Worm (Caenorhabditis elegans) whole organism, L4 larva: ENCODE results near the gene T20D3.6.

Experiments
- F37D6.2 ChIP-seq: sonication (generic microtip); optimal IDR thresholded peaks from 2 replicates; lab custom pipeline; 2016; ENCODE audit warnings: mild to moderate bottlenecking, missing genetic modification characterization, missing compliant biosample characterization
- T20F7.1 ChIP-seq: fragments of 200-800 bp; sonication (Bioruptor generic); optimal IDR thresholded peaks from 2 replicates; lab custom pipeline; 2018; ENCODE audit warnings: mild to moderate bottlenecking, missing genetic modification characterization, missing compliant biosample characterization
- aha-1 ChIP-seq: fragments of 150-350 bp; peaks from one replicate; lab custom pipeline; 2014; ENCODE audit warnings: missing biosample characterization, missing genetic modification characterization
- ces-1 ChIP-seq: fragments of 150-350 bp; sonication (generic microtip); optimal IDR thresholded peaks from 4 replicates; lab custom pipeline; 2014; ENCODE audit warnings: missing biosample characterization, missing genetic modification reagents, missing genetic modification characterization
- daf-16 ChIP-seq, 3 experiments: sonication (generic microtip); optimal IDR thresholded peaks; 2 replicates each; lab custom pipeline; 2016 to 2017; ENCODE audit warnings: missing genetic modification characterization in 3 of 3, missing genetic modification reagents in 3 of 3, mild to moderate bottlenecking in 2 of 3, missing compliant biosample characterization in 2 of 3, missing biosample characterization in 1 of 3, moderate library complexity in 1 of 3
- dmd-6 ChIP-seq: fragments of 200-800 bp; sonication (Bioruptor generic); IDR thresholded peaks from 2 replicates; pipeline ENCODE4 v1.3.6; 2022; ENCODE audit warnings: missing genetic modification reagents, missing genetic modification characterization, missing compliant biosample characterization
- dpl-1 ChIP-seq: fragments of 150-350 bp; optimal IDR thresholded peaks from 2 replicates; lab custom pipeline; 2014; ENCODE audit warnings: missing biosample characterization, missing genetic modification reagents, missing genetic modification characterization
- dve-1 ChIP-seq: sonication (generic microtip); optimal IDR thresholded peaks from 2 replicates; lab custom pipeline; 2017; ENCODE audit warnings: antibody characterized with exemption, mild to moderate bottlenecking, missing genetic modification characterization, missing compliant biosample characterization; ENCODE audit not compliant: insufficient read depth
- gei-8 ChIP-seq: fragments of 200-800 bp; sonication (Bioruptor generic); optimal IDR thresholded peaks from 2 replicates; lab custom pipeline; 2018; ENCODE audit warnings: mild to moderate bottlenecking, missing genetic modification characterization, missing compliant biosample characterization
- hlh-30 ChIP-seq: sonication (generic microtip); optimal IDR thresholded peaks from 2 replicates; lab custom pipeline; 2017; ENCODE audit warnings: antibody characterized with exemption, mild to moderate bottlenecking, missing genetic modification characterization, missing compliant biosample characterization; ENCODE audit not compliant: insufficient read depth
- lin-1 ChIP-seq: fragments of 200-800 bp; sonication (Bioruptor generic); IDR thresholded peaks from 2 replicates; pipeline ENCODE4 v1.3.6; 2022; ENCODE audit warnings: missing genetic modification reagents, missing genetic modification characterization, missing compliant biosample characterization
- lin-13 ChIP-seq: fragments of 150-350 bp; optimal IDR thresholded peaks from 2 replicates; lab custom pipeline; 2014; ENCODE audit warnings: missing biosample characterization, missing genetic modification reagents, missing genetic modification characterization
- lin-15B ChIP-seq: fragments of 150-350 bp; sonication (generic microtip); optimal IDR thresholded peaks from 3 replicates; lab custom pipeline; 2014; ENCODE audit warnings: missing biosample characterization, missing genetic modification characterization
- lin-29 ChIP-seq: fragments of 200-800 bp; sonication (Bioruptor generic); IDR thresholded peaks from 2 replicates; pipeline ENCODE4 v1.3.6; 2022; ENCODE audit warnings: missing genetic modification reagents, missing genetic modification characterization, missing compliant biosample characterization
- lin-38 ChIP-seq: fragments of 200-800 bp; sonication (Bioruptor generic); IDR thresholded peaks from 2 replicates; pipeline ENCODE4 v1.3.6; 2022; ENCODE audit warnings: missing genetic modification reagents, missing genetic modification characterization, missing compliant biosample characterization
- lsy-2 ChIP-seq, 2 experiments: fragments of 150-350 bp in 1 of 2; sonication (generic microtip) in 1 of 2; optimal IDR thresholded peaks; 2 replicates each; lab custom pipeline; 2014 to 2017; ENCODE audit warnings: missing biosample characterization in 2 of 2, missing genetic modification characterization in 2 of 2
- mdl-1 ChIP-seq, 2 experiments: fragments of 150-350 bp in 1 of 2; sonication (generic microtip) in 1 of 2; optimal IDR thresholded peaks; 2 replicates each; lab custom pipeline; 2014 to 2017; ENCODE audit warnings: missing biosample characterization in 2 of 2, missing genetic modification characterization in 2 of 2
- mep-1 ChIP-seq: fragments of 150-350 bp; sonication (generic microtip); optimal IDR thresholded peaks from 3 replicates; lab custom pipeline; 2014; ENCODE audit warnings: missing biosample characterization, missing genetic modification characterization
- mes-2 ChIP-seq: sonication (generic microtip); optimal IDR thresholded peaks from 2 replicates; lab custom pipeline; 2016; ENCODE audit warnings: missing genotype, mild to moderate bottlenecking, missing genetic modification characterization, missing compliant biosample characterization; ENCODE audit not compliant: poor library complexity, severe bottlenecking
- mxl-3 ChIP-seq: fragments of 200-800 bp; sonication (Bioruptor generic); optimal IDR thresholded peaks from 2 replicates; lab custom pipeline; 2018; ENCODE audit warnings: mild to moderate bottlenecking, missing genetic modification characterization, missing compliant biosample characterization
- nhr-102 ChIP-seq: sonication (generic microtip); optimal IDR thresholded peaks from 2 replicates; lab custom pipeline; 2016; ENCODE audit warnings: mild to moderate bottlenecking, missing genetic modification characterization, moderate library complexity, missing compliant biosample characterization
- nhr-11 ChIP-seq: fragments of 150-350 bp; optimal IDR thresholded peaks from 2 replicates; lab custom pipeline; 2014; ENCODE audit warnings: missing biosample characterization, missing genetic modification characterization
- nhr-28 ChIP-seq: fragments of 150-350 bp; optimal IDR thresholded peaks from 2 replicates; lab custom pipeline; 2014; ENCODE audit warnings: missing biosample characterization, missing genetic modification characterization
- nhr-48 ChIP-seq: sonication (generic microtip); optimal IDR thresholded peaks from 2 replicates; lab custom pipeline; 2016; ENCODE audit warnings: mild to moderate bottlenecking, missing genetic modification characterization, missing compliant biosample characterization
- nhr-6 ChIP-seq: fragments of 150-350 bp; optimal IDR thresholded peaks from 2 replicates; lab custom pipeline; 2014; ENCODE audit warnings: missing biosample characterization, missing genetic modification characterization
- rbr-2 ChIP-seq: sonication (generic microtip); optimal IDR thresholded peaks from 2 replicates; lab custom pipeline; 2016; ENCODE audit warnings: missing genotype, missing genetic modification characterization, missing compliant biosample characterization
- spr-3 ChIP-seq: fragments of 200-800 bp; sonication (Bioruptor generic); optimal IDR thresholded peaks from 2 replicates; lab custom pipeline; 2018; ENCODE audit warnings: mild to moderate bottlenecking, missing genetic modification characterization, missing compliant biosample characterization
- unc-62 ChIP-seq, 3 experiments: fragments of 150-350 bp in 1 of 3; sonication (generic microtip); optimal IDR thresholded peaks in 2 of 3; peaks in 1 of 3; 1 replicate in 1 of 3; 2 replicates in 2 of 3; lab custom pipeline; 2014 to 2017; ENCODE audit warnings: missing biosample characterization in 3 of 3, missing genetic modification characterization in 3 of 3, missing genetic modification reagents in 3 of 3, missing genotype in 1 of 3
- vab-7 ChIP-seq: fragments of 200-800 bp; sonication (Bioruptor generic); IDR thresholded peaks from 2 replicates; pipeline ENCODE4 v1.3.6; 2022; ENCODE audit warnings: missing genetic modification reagents, missing genetic modification characterization, missing compliant biosample characterization
- zag-1 ChIP-seq: fragments of 150-350 bp; optimal IDR thresholded peaks from 2 replicates; lab custom pipeline; 2014; ENCODE audit warnings: missing biosample characterization, missing genetic modification characterization
- zfp-3 ChIP-seq: fragments of 200-800 bp; sonication (Bioruptor generic); conservative IDR thresholded peaks from 2 replicates; pipeline ENCODE4 v1.3.6; 2022; ENCODE audit warnings: missing genetic modification reagents, missing genetic modification characterization, missing compliant biosample characterization
- zip-11 ChIP-seq: fragments of 200-800 bp; sonication (Bioruptor generic); IDR thresholded peaks from 2 replicates; pipeline ENCODE4 v1.3.6; 2022; ENCODE audit warnings: missing genetic modification characterization, missing compliant biosample characterization
- zip-2 ChIP-seq: fragments of 150-350 bp; optimal IDR thresholded peaks from 2 replicates; lab custom pipeline; 2014; ENCODE audit warnings: missing biosample characterization, missing genetic modification characterization

T20D3.6 gene

DNA sequence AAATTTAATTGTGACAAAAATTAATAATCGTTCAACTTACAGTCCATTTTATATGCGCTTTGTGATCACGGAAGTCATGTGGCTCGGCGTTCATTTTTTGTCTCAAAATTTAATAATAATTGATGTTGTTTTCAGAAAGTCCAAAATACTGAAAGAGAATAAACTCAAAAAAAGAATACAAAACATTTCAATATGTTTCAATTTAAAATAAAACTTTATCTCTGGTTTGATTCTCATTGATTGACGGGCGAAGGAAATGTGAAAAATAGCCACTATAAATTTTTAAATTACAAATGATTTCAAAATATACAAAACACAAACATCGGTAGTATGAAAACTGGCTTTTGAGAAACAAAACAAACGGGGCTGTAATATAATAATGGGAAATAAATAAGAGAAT, at the start of gene T20D3.6:
Gene T20D3.6, minus strand, starts transcription at position 101 of the 400 bp plus-strand sequence.
- TF ChIP-seq F37D6.2: no peak
- no peak for TF ChIP-seq dmd-6 (GFP tag; lab: Robert Waterston, UW)
- TF ChIP-seq lin-1: no peak
- TF ChIP-seq T20F7.1 (GFP tag; lab: Kevin White, UChicago): peak; percentile 28
- no peak for TF ChIP-seq mxl-3
- TF ChIP-seq vab-7 (GFP tag; lab: Robert Waterston, UW): no peak
- no peak for TF ChIP-seq lin-15B
- TF ChIP-seq lsy-2 (tag; optimal IDR thresholded peaks at IDR 0.05; lab: Kevin White, UChicago): no peak
- TF ChIP-seq zag-1 (tag; lab: Kevin White, UChicago): no peak
- TF ChIP-seq daf-16 (GFP tag; optimal IDR thresholded peaks at IDR 0.05; lab: Kevin White, UChicago): no peak
- peak; percentile 17 for TF ChIP-seq daf-16 (tag; optimal IDR thresholded peaks at IDR 0.05; lab: Kevin White, UChicago)
- TF ChIP-seq zip-11 (GFP tag; lab: Robert Waterston, UW): no peak
- no peak for TF ChIP-seq mes-2 (tag; lab: Kevin White, UChicago)
- no peak for TF ChIP-seq zfp-3 (GFP tag; lab: Robert Waterston, UW)
- TF ChIP-seq ces-1 (GFP tag; lab: Kevin White, UChicago): no peak
- no peak for TF ChIP-seq gei-8
- TF ChIP-seq, all 104 proteins: peak for 2

DNA sequence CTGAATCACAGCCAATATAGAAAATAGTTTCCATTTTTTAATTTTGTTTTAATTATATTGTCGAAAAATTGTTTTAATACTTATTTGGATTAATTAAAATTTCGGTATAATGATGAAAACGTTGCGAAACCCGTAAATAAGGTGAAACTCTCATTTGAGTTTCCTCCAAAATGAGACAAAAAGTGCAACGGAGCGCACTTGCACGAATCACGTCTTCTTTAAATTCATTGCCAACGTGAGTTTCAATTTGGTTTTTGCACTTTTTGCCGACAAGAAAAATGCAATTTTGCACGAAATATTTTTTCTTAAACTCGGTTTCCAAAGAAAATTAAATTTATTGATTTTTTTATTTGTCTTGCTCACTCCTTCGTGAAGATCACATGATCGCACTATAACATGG, 46.9 kb upstream of the T20D3.6 start, which contains the start of gene daf-15:
Gene daf-15, plus strand, starts transcription at position 171 of the 400 bp plus-strand sequence.
- TF ChIP-seq hlh-30: peak; percentile 90
- TF ChIP-seq lin-38 (GFP tag; lab: Robert Waterston, UW): peak; percentile 94
- TF ChIP-seq rbr-2 (tag; lab: Kevin White, UChicago): peak; percentile 26
- peak in 1 of 2 experiments; percentile 67 for TF ChIP-seq lsy-2 (tag; optimal IDR thresholded peaks at IDR 0.05; lab: Kevin White, UChicago)
- peak; percentile 46 for TF ChIP-seq nhr-6 (tag; lab: Kevin White, UChicago)
- peak in 1 of 2 experiments; percentile 27 for TF ChIP-seq mdl-1 (tag; optimal IDR thresholded peaks at IDR 0.05; lab: Kevin White, UChicago)
- peak; percentile 93 for TF ChIP-seq aha-1 (tag; lab: Kevin White, UChicago)
- TF ChIP-seq unc-62 (GFP tag; optimal IDR thresholded peaks at IDR 0.05 in 1 of 2; lab: Kevin White, UChicago): peak in 1 of 2 experiments; percentile 69
- TF ChIP-seq unc-62 (tag; optimal IDR thresholded peaks at IDR 0.05; lab: Kevin White, UChicago): no peak
- peak; percentile 32 for TF ChIP-seq nhr-28 (tag; lab: Kevin White, UChicago)
- peak; percentile 28 for TF ChIP-seq dve-1 (tag; lab: Kevin White, UChicago)
- TF ChIP-seq lin-13 (GFP tag; lab: Kevin White, UChicago): no peak
- TF ChIP-seq ces-1 (GFP tag; lab: Kevin White, UChicago): no peak
- peak; percentile 93 for TF ChIP-seq dpl-1 (GFP tag; lab: Kevin White, UChicago)
- no peak for TF ChIP-seq spr-3 (GFP tag; lab: Kevin White, UChicago)
- no peak for TF ChIP-seq lin-29
- TF ChIP-seq mep-1 (tag; lab: Kevin White, UChicago): peak; percentile 45
- TF ChIP-seq, all 104 proteins: peak for 12

DNA sequence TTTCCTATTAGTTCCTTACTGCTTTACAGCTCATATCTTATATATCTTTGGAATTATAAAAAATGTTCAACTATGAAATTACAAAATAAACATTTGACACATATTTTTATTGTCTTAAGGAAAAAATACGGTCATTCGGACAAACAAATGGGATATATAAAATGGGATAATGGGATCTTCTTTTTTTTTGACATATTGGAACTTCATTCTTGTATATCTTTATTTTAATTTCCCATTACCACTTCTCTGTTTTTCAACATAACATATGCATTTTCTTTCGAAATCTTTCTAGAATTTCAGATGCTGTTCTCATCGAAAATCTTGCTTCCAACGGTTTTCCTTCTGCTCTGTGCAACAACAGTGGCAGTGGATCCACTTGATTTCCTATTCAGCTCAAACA, 45.7 kb upstream of the T20D3.6 start, which contains the start of gene C10C5.7:
Gene C10C5.7, plus strand, starts transcription at position 301 of the 400 bp plus-strand sequence.
- TF ChIP-seq unc-62 (GFP tag; optimal IDR thresholded peaks at IDR 0.05 in 1 of 2; lab: Kevin White, UChicago) (peak in 1 of 2 experiments; percentile 1), unc-62 (tag; optimal IDR thresholded peaks at IDR 0.05; lab: Kevin White, UChicago) (no peak), nhr-48 (no peak)

DNA sequence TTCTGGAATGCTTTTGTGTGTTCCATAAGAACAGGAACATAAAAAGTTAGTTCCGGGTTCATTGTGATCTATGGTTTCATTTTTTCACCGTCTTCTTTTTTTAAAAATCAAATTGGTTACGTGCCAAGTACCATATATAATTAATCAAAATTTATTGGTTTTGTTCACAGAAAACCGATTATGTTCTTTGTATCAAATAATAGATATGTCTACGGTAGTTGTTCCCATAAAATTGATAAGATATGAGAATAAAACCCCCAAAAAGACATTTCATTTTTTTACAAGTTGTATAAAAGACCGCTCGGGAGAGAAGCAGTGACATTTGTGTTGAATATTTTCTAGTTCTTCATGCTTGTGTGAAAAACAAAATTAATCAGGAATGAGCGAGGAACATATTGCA, 42.0 kb upstream of the T20D3.6 start, which contains the start of gene C10C5.5:
Gene C10C5.5, plus strand, starts transcription at position 301 of the 400 bp plus-strand sequence.
- TF ChIP-seq aha-1 (tag; lab: Kevin White, UChicago) (peak; percentile 17), nhr-11 (tag; lab: Kevin White, UChicago) (no peak), nhr-102 (tag; lab: Kevin White, UChicago) (no peak), zip-2 (no peak)
